Fruit fly (Drosophila melanogaster): ENCODE results near the gene zye.

Gene zye

dm6 chr3L:20413304-20413703 lies at the start of gene zye:
Gene zye, plus strand, starts transcription at chr3L:20413604.
- TF ChIP-seq pad (GFP tag; optimal IDR thresholded peaks at IDR 0.05) (no peak), tj (GFP tag; optimal IDR thresholded peaks at IDR 0.05) (no peak), cnc (optimal IDR thresholded peaks at IDR 0.05) (no peak), kay (GFP tag; ENCODE audit: borderline replicate concordance) (no peak), CG12768 (GFP tag; optimal IDR thresholded peaks at IDR 0.05) (no peak), Mnt (GFP tag; optimal IDR thresholded peaks at IDR 0.05) (no peak), cic (GFP tag; optimal IDR thresholded peaks at IDR 0.05) (no peak), CG7101 (tag; optimal IDR thresholded peaks at IDR 0.05) (no peak), CG5204 (GFP tag; optimal IDR thresholded peaks at IDR 0.05) (no peak), Hr96 (GFP tag; optimal IDR thresholded peaks at IDR 0.05) (no peak), toe (GFP tag; optimal IDR thresholded peaks at IDR 0.05) (no peak)

DNA sequence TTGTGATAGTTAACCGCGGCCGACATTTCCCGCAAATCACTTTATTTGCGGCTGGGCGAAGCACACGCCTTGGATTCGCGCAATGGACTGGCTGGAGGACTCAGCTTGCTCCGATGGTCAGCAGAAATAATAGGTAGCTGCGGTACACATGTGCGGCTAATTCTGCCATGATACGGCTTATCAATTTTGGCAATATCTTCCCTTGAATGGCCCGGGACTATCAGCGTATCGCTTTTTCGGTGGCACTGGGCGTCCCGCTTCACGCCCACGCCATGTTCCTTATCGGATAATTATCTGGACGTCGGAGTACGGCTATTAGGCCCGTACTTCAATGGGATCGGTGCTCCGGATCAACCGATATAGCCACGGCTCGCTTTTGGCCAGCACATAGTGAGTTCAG lies 47.3 kb upstream of the zye start:
- TF ChIP-seq CG7045 (GFP tag; optimal IDR thresholded peaks at IDR 0.05) (no peak), bab1 (GFP tag; optimal IDR thresholded peaks at IDR 0.05) (no peak), cic (GFP tag; optimal IDR thresholded peaks at IDR 0.05) (no peak), CG7101 (tag; optimal IDR thresholded peaks at IDR 0.05) (no peak), tj (GFP tag; optimal IDR thresholded peaks at IDR 0.05) (no peak)

dm6 chr3L:20366674-20367372 lies 46.6 kb upstream of the zye start, which contains the start of the genes Toll-9 and in:
Gene Toll-9, minus strand, starts transcription at chr3L:20366724.
Gene in, plus strand, starts transcription at chr3L:20367198.
- TF ChIP-seq CG14711 (tag; optimal IDR thresholded peaks at IDR 0.05) (no peak), CG7045 (GFP tag; optimal IDR thresholded peaks at IDR 0.05) (no peak), CG12768 (GFP tag; optimal IDR thresholded peaks at IDR 0.05) (no peak), kay (GFP tag; ENCODE audit: borderline replicate concordance) (no peak), cic (GFP tag; optimal IDR thresholded peaks at IDR 0.05) (no peak), cnc (optimal IDR thresholded peaks at IDR 0.05) (no peak), pad (GFP tag; optimal IDR thresholded peaks at IDR 0.05) (no peak), CG11617 (GFP tag; optimal IDR thresholded peaks at IDR 0.05) (no peak), tj (GFP tag; optimal IDR thresholded peaks at IDR 0.05) (no peak), toe (GFP tag; optimal IDR thresholded peaks at IDR 0.05) (no peak), Crg-1 (GFP tag; optimal IDR thresholded peaks at IDR 0.05) (no peak), CG33017 (tag; optimal IDR thresholded peaks at IDR 0.05) (no peak), CG7101 (tag; optimal IDR thresholded peaks at IDR 0.05) (no peak)

- no peak for TF ChIP-seq CG14711 (tag; optimal IDR thresholded peaks at IDR 0.05)
- no peak for TF ChIP-seq toe (GFP tag; optimal IDR thresholded peaks at IDR 0.05)
- TF ChIP-seq CG7101 (tag; optimal IDR thresholded peaks at IDR 0.05): no peak
- no peak for TF ChIP-seq Crg-1 (GFP tag; optimal IDR thresholded peaks at IDR 0.05)
- TF ChIP-seq CG1620 (GFP tag; optimal IDR thresholded peaks at IDR 0.05): no peak
- TF ChIP-seq Clk (GFP tag; optimal IDR thresholded peaks at IDR 0.05): no peak
- no peak for TF ChIP-seq cnc (optimal IDR thresholded peaks at IDR 0.05)
- TF ChIP-seq CG12768 (GFP tag; optimal IDR thresholded peaks at IDR 0.05): no peak
- no peak for TF ChIP-seq Mnt (GFP tag; optimal IDR thresholded peaks at IDR 0.05)
- TF ChIP-seq tj (GFP tag; optimal IDR thresholded peaks at IDR 0.05): no peak
- TF ChIP-seq kay (GFP tag; ENCODE audit: borderline replicate concordance): no peak
These were observed 43.4 kb upstream of the zye start, which contains the start of gene CG13247 for dm6 chr3L:20370013-20370412. Gene CG13247, plus strand, starts transcription at chr3L:20370313.

- TF ChIP-seq toe (GFP tag; optimal IDR thresholded peaks at IDR 0.05): no peak
- TF ChIP-seq Clk (GFP tag; optimal IDR thresholded peaks at IDR 0.05): no peak
- no peak for TF ChIP-seq cnc (optimal IDR thresholded peaks at IDR 0.05)
- TF ChIP-seq CG11617 (GFP tag; optimal IDR thresholded peaks at IDR 0.05): no peak
- no peak for TF ChIP-seq CG5204 (GFP tag; optimal IDR thresholded peaks at IDR 0.05)
- no peak for TF ChIP-seq CG33017 (tag; optimal IDR thresholded peaks at IDR 0.05)
- no peak for TF ChIP-seq Mnt (GFP tag; optimal IDR thresholded peaks at IDR 0.05)
- no peak for TF ChIP-seq kay (GFP tag; ENCODE audit: borderline replicate concordance)
These were observed 37.9 kb upstream of the zye start for dm6 chr3L:20375467-20375866.

- TF ChIP-seq CG1620 (GFP tag; optimal IDR thresholded peaks at IDR 0.05): peak; percentile 91
- peak; percentile 80 for TF ChIP-seq CG12768 (GFP tag; optimal IDR thresholded peaks at IDR 0.05)
- TF ChIP-seq Hr96 (GFP tag; optimal IDR thresholded peaks at IDR 0.05): peak; percentile 93
- TF ChIP-seq kay (GFP tag; ENCODE audit: borderline replicate concordance): no peak
- TF ChIP-seq CG7101 (tag; optimal IDR thresholded peaks at IDR 0.05): peak; percentile 82
- TF ChIP-seq cnc (optimal IDR thresholded peaks at IDR 0.05): no peak
- TF ChIP-seq CG11617 (GFP tag; optimal IDR thresholded peaks at IDR 0.05): peak; percentile 80
- peak; percentile 88 for TF ChIP-seq Crg-1 (GFP tag; optimal IDR thresholded peaks at IDR 0.05)
- peak; percentile 76 for TF ChIP-seq Clk (GFP tag; optimal IDR thresholded peaks at IDR 0.05)
- peak; percentile 54 for TF ChIP-seq cic (GFP tag; optimal IDR thresholded peaks at IDR 0.05)
- TF ChIP-seq bab1 (GFP tag; optimal IDR thresholded peaks at IDR 0.05): peak; percentile 46
- TF ChIP-seq tj (GFP tag; optimal IDR thresholded peaks at IDR 0.05): peak; percentile 69
- TF ChIP-seq Mnt (GFP tag; optimal IDR thresholded peaks at IDR 0.05): peak; percentile 73
- peak; percentile 81 for TF ChIP-seq ovo (GFP tag; optimal IDR thresholded peaks at IDR 0.05)
- TF ChIP-seq CG14711 (tag; optimal IDR thresholded peaks at IDR 0.05): peak; percentile 79
- peak; percentile 73 for TF ChIP-seq pad (GFP tag; optimal IDR thresholded peaks at IDR 0.05)
- peak; percentile 70 for TF ChIP-seq CG33017 (tag; optimal IDR thresholded peaks at IDR 0.05)
- peak; percentile 96 for TF ChIP-seq toe (GFP tag; optimal IDR thresholded peaks at IDR 0.05)
- peak; percentile 84 for TF ChIP-seq CG7045 (GFP tag; optimal IDR thresholded peaks at IDR 0.05)
- peak; percentile 94 for TF ChIP-seq CG5204 (GFP tag; optimal IDR thresholded peaks at IDR 0.05)
These were observed 37.4 kb upstream of the zye start, which contains the start of the genes Ide and RhoBTB for dm6 chr3L:20375878-20376563. Gene Ide, minus strand, starts transcription at chr3L:20375896. Gene RhoBTB, plus strand, starts transcription at chr3L:20376242.

All from whole organism, adult.